Fruit fly (Drosophila melanogaster): ENCODE measurements around the gene CG3513.

CG3513 gene

dm6 chr2L:3693082-3693481 lies at the start of gene CG3513:
Gene CG3513 (minus strand): TSS chr2L:3693182.
- no peak for TF ChIP-seq CG8119 (GFP tag; IDR thresholded peaks at IDR 0.05)
- TF ChIP-seq fkh (GFP tag; optimal IDR thresholded peaks at IDR 0.05) = no peak
- no peak for TF ChIP-seq Eip78C (GFP tag)
- no peak for TF ChIP-seq Hr39 (GFP tag; optimal IDR thresholded peaks at IDR 0.05)
- no peak for TF ChIP-seq svp (GFP tag)
- TF ChIP-seq CG6163 (GFP tag; IDR thresholded peaks at IDR 0.05) = no peak
- no peak for TF ChIP-seq Sox15 (GFP tag; optimal IDR thresholded peaks at IDR 0.05)
- TF ChIP-seq salr (GFP tag; optimal IDR thresholded peaks at IDR 0.05) = no peak
- no peak for TF ChIP-seq CG31627 (GFP tag; optimal IDR thresholded peaks at IDR 0.05)
- TF ChIP-seq CG8632 (GFP tag; optimal IDR thresholded peaks at IDR 0.05) = no peak
- no peak for TF ChIP-seq Lpt (GFP tag; optimal IDR thresholded peaks at IDR 0.05)
- no peak for TF ChIP-seq dac (GFP tag; optimal IDR thresholded peaks at IDR 0.05)
- no peak for TF ChIP-seq CG15336 (GFP tag; IDR thresholded peaks at IDR 0.05)
- TF ChIP-seq Gug (GFP tag; IDR thresholded peaks at IDR 0.05) = no peak
- no peak for TF ChIP-seq ss (GFP tag; optimal IDR thresholded peaks at IDR 0.05)
- TF ChIP-seq Sox102F (GFP tag; optimal IDR thresholded peaks at IDR 0.05) = no peak
- no peak for TF ChIP-seq CG11902 (GFP tag; optimal IDR thresholded peaks at IDR 0.05)
- TF ChIP-seq CG3032 (tag; optimal IDR thresholded peaks at IDR 0.05) = no peak
- TF ChIP-seq CG6276 (GFP tag; optimal IDR thresholded peaks at IDR 0.05) = no peak
- no peak for TF ChIP-seq esn (GFP tag; optimal IDR thresholded peaks at IDR 0.05)

dm6 chr2L:3740443-3740842 lies 47.5 kb upstream of the CG3513 start:
- TF ChIP-seq CG3032 (tag; optimal IDR thresholded peaks at IDR 0.05) (no peak), Eip78C (GFP tag) (peak; percentile 14), esn (GFP tag; optimal IDR thresholded peaks at IDR 0.05) (no peak), CG3919 (GFP tag; optimal IDR thresholded peaks at IDR 0.05) (no peak), CG8119 (GFP tag; IDR thresholded peaks at IDR 0.05) (no peak)

dm6 chr2L:3737682-3738081 lies 44.7 kb upstream of the CG3513 start:
- no peak for TF ChIP-seq CG34406 (GFP tag; optimal IDR thresholded peaks at IDR 0.05)
- no peak for TF ChIP-seq CG6792 (GFP tag; optimal IDR thresholded peaks at IDR 0.05)
- TF ChIP-seq CG31627 (GFP tag; optimal IDR thresholded peaks at IDR 0.05) = no peak
- TF ChIP-seq CG32006 (GFP tag; optimal IDR thresholded peaks at IDR 0.05) = peak; percentile 60
- TF ChIP-seq Eip78C (GFP tag) = peak; percentile 88
- TF ChIP-seq Ets96B (tag; optimal IDR thresholded peaks at IDR 0.05) = peak; percentile 14
- peak; percentile 58 for TF ChIP-seq Hr4 (GFP tag; optimal IDR thresholded peaks at IDR 0.05)
- TF ChIP-seq svp (GFP tag) = peak; percentile 57
- peak; percentile 31 for TF ChIP-seq achi (GFP tag; optimal IDR thresholded peaks at IDR 0.05)
- TF ChIP-seq CG6276 (GFP tag; optimal IDR thresholded peaks at IDR 0.05) = peak; percentile 2
- TF ChIP-seq CG4318 (GFP tag; optimal IDR thresholded peaks at IDR 0.05) = peak; percentile 16
- TF ChIP-seq fkh (GFP tag; optimal IDR thresholded peaks at IDR 0.05) = no peak
- TF ChIP-seq salr (GFP tag; optimal IDR thresholded peaks at IDR 0.05) = peak in 1 of 2 experiments; percentile 1
- TF ChIP-seq CG3919 (GFP tag; optimal IDR thresholded peaks at IDR 0.05) = no peak
- TF ChIP-seq CG11294 (GFP tag; IDR thresholded peaks at IDR 0.05) = no peak
- TF ChIP-seq OdsH (GFP tag; optimal IDR thresholded peaks at IDR 0.05) = peak; percentile 34

dm6 chr2L:3737003-3737662 lies 44.2 kb upstream of the CG3513 start:
- peak; percentile 29 for TF ChIP-seq OdsH (GFP tag; optimal IDR thresholded peaks at IDR 0.05)
- TF ChIP-seq achi (GFP tag; optimal IDR thresholded peaks at IDR 0.05) = peak; percentile 39
- no peak for TF ChIP-seq Met (GFP tag; optimal IDR thresholded peaks at IDR 0.05)
- TF ChIP-seq Lpt (GFP tag; optimal IDR thresholded peaks at IDR 0.05) = no peak
- TF ChIP-seq Ets96B (tag; optimal IDR thresholded peaks at IDR 0.05) = peak; percentile 27
- TF ChIP-seq CG8632 (GFP tag; optimal IDR thresholded peaks at IDR 0.05) = peak; percentile 3
- TF ChIP-seq acj6 (GFP tag; optimal IDR thresholded peaks at IDR 0.05) = peak; percentile 10
- no peak for TF ChIP-seq Eip75B (GFP tag; optimal IDR thresholded peaks at IDR 0.05)
- no peak for TF ChIP-seq CG7368 (GFP tag; optimal IDR thresholded peaks at IDR 0.05)
- peak; percentile 36 for TF ChIP-seq CG6276 (GFP tag; optimal IDR thresholded peaks at IDR 0.05)
- TF ChIP-seq CG3919 (GFP tag; optimal IDR thresholded peaks at IDR 0.05) = peak; percentile 36
- TF ChIP-seq eg (GFP tag; IDR thresholded peaks at IDR 0.05) = 0 out of 3 replicates have a peak, but pooled peaks have one; percentile 28
- peak; percentile 4 for TF ChIP-seq CG3032 (tag; optimal IDR thresholded peaks at IDR 0.05)
- peak; percentile 81 for TF ChIP-seq Eip78C (GFP tag)
- TF ChIP-seq svp (GFP tag) = peak; percentile 56
- TF ChIP-seq CG32006 (GFP tag; optimal IDR thresholded peaks at IDR 0.05) = peak; percentile 61
- TF ChIP-seq CG34406 (GFP tag; optimal IDR thresholded peaks at IDR 0.05) = peak; percentile 13
- TF ChIP-seq salr (GFP tag; optimal IDR thresholded peaks at IDR 0.05) = peak in 1 of 2 experiments; percentile 32

Data from whole organism, prepupa.